Fruit fly (Drosophila melanogaster) whole organism, wandering third instar larva: ENCODE measurements around the gene Pgant5.
A peak's percentile ranks its signal among the peaks of the same experiment; 100 is the strongest.

Source experiments
- Abd-B ChIP-seq: fragments of >200 bp; optimal IDR thresholded peaks from 2 replicates; lab custom pipeline; 2017; ENCODE audit warnings: missing biosample characterization, missing genetic modification characterization
- CG32264 ChIP-seq: fragments of 200-800 bp; sonication (Bioruptor generic); optimal IDR thresholded peaks from 2 replicates; lab custom pipeline; 2016; ENCODE audit warnings: missing biosample characterization, missing genetic modification characterization
- CG9705 ChIP-seq: fragments of 200-800 bp; sonication (Bioruptor generic); optimal IDR thresholded peaks from 2 replicates; lab custom pipeline; 2018; ENCODE audit warnings: missing biosample characterization, mild to moderate bottlenecking, missing genetic modification characterization
- CrebA ChIP-seq: fragments of 200-800 bp; sonication (Bioruptor generic); optimal IDR thresholded peaks from 2 replicates; lab custom pipeline; 2016; ENCODE audit warnings: missing biosample characterization, mild to moderate bottlenecking, missing genetic modification characterization, borderline replicate concordance
- Dfd ChIP-seq: fragments of >200 bp; optimal IDR thresholded peaks from 2 replicates; lab custom pipeline; 2017; ENCODE audit warnings: missing biosample characterization, missing genetic modification characterization
- Dif ChIP-seq: fragments of 200-275, 200-300 bp; sonication (Bioruptor generic); optimal IDR thresholded peaks from 2 replicates; lab custom pipeline; 2018; ENCODE audit warnings: missing biosample characterization, missing genetic modification characterization; ENCODE audit not compliant: partially characterized antibody
- Hnf4 ChIP-seq: fragments of 200-800 bp; sonication (Bioruptor generic); optimal IDR thresholded peaks from 2 replicates; lab custom pipeline; 2016; ENCODE audit warnings: missing biosample characterization, mild to moderate bottlenecking, missing genetic modification characterization
- Hr78 ChIP-seq: fragments of >200 bp; optimal IDR thresholded peaks from 2 replicates; lab custom pipeline; 2017; ENCODE audit warnings: missing biosample characterization, missing genetic modification characterization
- Hr83 ChIP-seq: fragments of 200-300 bp; sonication (Bioruptor generic); optimal IDR thresholded peaks from 2 replicates; lab custom pipeline; 2016; ENCODE audit warnings: missing biosample characterization, mild to moderate bottlenecking, missing genetic modification characterization, moderate library complexity; ENCODE audit not compliant: poor library complexity, severe bottlenecking
- Jra ChIP-seq: sonication (Bioruptor generic); optimal IDR thresholded peaks from 2 replicates; lab custom pipeline; 2016; ENCODE audit warnings: missing biosample characterization, missing genetic modification characterization
- Mio ChIP-seq: sonication (Bioruptor generic); optimal IDR thresholded peaks from 2 replicates; lab custom pipeline; 2016; ENCODE audit warnings: missing biosample characterization, missing genetic modification characterization
- N ChIP-seq: fragments of >200 bp; optimal IDR thresholded peaks from 2 replicates; lab custom pipeline; 2018; ENCODE audit warnings: missing biosample characterization, missing external identifiers, missing genetic modification characterization
- OdsH ChIP-seq: fragments of 200-800 bp; sonication (Bioruptor generic); optimal IDR thresholded peaks from 2 replicates; lab custom pipeline; 2016; ENCODE audit warnings: missing biosample characterization, mild to moderate bottlenecking, missing genetic modification characterization
- Sp1 ChIP-seq: fragments of 200-800 bp; sonication (Bioruptor generic); optimal IDR thresholded peaks from 3 replicates; lab custom pipeline; 2019; ENCODE audit warnings: missing biosample characterization, mild to moderate bottlenecking, missing genetic modification characterization, moderate library complexity
- Vsx2 ChIP-seq: fragments of 200-300, 225-300 bp; sonication (Bioruptor generic); optimal IDR thresholded peaks from 2 replicates; lab custom pipeline; 2018; ENCODE audit warnings: missing biosample characterization, missing genetic modification characterization; ENCODE audit not compliant: partially characterized antibody
- brk ChIP-seq: fragments of 200-800 bp; sonication (Bioruptor generic); optimal IDR thresholded peaks from 2 replicates; lab custom pipeline; 2016; ENCODE audit warnings: missing biosample characterization, mild to moderate bottlenecking, missing genetic modification characterization
- dl ChIP-seq, 2 experiments: fragments of 175-275, 200-275 bp in 1 of 2; fragments of 200-275 bp in 1 of 2; sonication (Bioruptor generic); optimal IDR thresholded peaks; lab custom pipeline; 2018; ENCODE audit warnings: mild to moderate bottlenecking in 2 of 2, missing biosample characterization in 2 of 2, missing genetic modification characterization in 2 of 2, moderate library complexity in 2 of 2; ENCODE audit not compliant: partially characterized antibody in 2 of 2, insufficient read depth in 1 of 2
- dmrt93B ChIP-seq: fragments of 200-800 bp; sonication (Bioruptor generic); optimal IDR thresholded peaks from 2 replicates; lab custom pipeline; 2018; ENCODE audit warnings: missing biosample characterization, mild to moderate bottlenecking, missing genetic modification characterization
- dsf ChIP-seq: sonication (Bioruptor generic); optimal IDR thresholded peaks from 2 replicates; lab custom pipeline; 2016; ENCODE audit warnings: missing biosample characterization, missing genetic modification characterization, borderline replicate concordance
- foxo ChIP-seq, 2 experiments: fragments of 200-800 bp; sonication (Bioruptor generic); optimal IDR thresholded peaks; 2 replicates in 1 of 2; 3 replicates in 1 of 2; lab custom pipeline; 2016 to 2017; ENCODE audit warnings: missing biosample characterization in 2 of 2, missing genetic modification characterization in 2 of 2
- fru ChIP-seq: fragments of 200-800 bp; sonication (Bioruptor generic); optimal IDR thresholded peaks from 3 replicates; lab custom pipeline; 2016; ENCODE audit warnings: missing biosample characterization, mild to moderate bottlenecking, missing genetic modification characterization
- h ChIP-seq: fragments of 200-800 bp; sonication (Bioruptor generic); optimal IDR thresholded peaks from 3 replicates; lab custom pipeline; 2016; ENCODE audit warnings: missing biosample characterization, mild to moderate bottlenecking, missing genetic modification characterization
- jim ChIP-seq: fragments of 175-275, 200-325 bp; sonication (Bioruptor generic); optimal IDR thresholded peaks from 2 replicates; lab custom pipeline; 2016; ENCODE audit warnings: missing biosample characterization, mild to moderate bottlenecking, missing genetic modification characterization
- lola ChIP-seq: fragments of >200 bp; optimal IDR thresholded peaks from 2 replicates; lab custom pipeline; 2017; ENCODE audit warnings: missing biosample characterization, missing genetic modification characterization
- pan ChIP-seq: fragments of >200 bp; optimal IDR thresholded peaks from 2 replicates; lab custom pipeline; 2017
- psq ChIP-seq: fragments of 200-800 bp; sonication (Bioruptor generic); optimal IDR thresholded peaks from 3 replicates; lab custom pipeline; 2017; ENCODE audit warnings: missing biosample characterization, mild to moderate bottlenecking, missing genetic modification characterization, moderate library complexity
- rgr ChIP-seq: fragments of 200-800 bp; sonication (Bioruptor generic); optimal IDR thresholded peaks from 3 replicates; lab custom pipeline; 2016; ENCODE audit warnings: missing biosample characterization, mild to moderate bottlenecking, missing genetic modification characterization
- sage ChIP-seq: fragments of 200-800 bp; sonication (Bioruptor generic); optimal IDR thresholded peaks from 2 replicates; lab custom pipeline; 2016; ENCODE audit warnings: missing biosample characterization, mild to moderate bottlenecking, missing genetic modification characterization
- sv ChIP-seq: fragments of 200-800 bp; sonication (Bioruptor generic); optimal IDR thresholded peaks from 3 replicates; lab custom pipeline; 2016; ENCODE audit warnings: missing biosample characterization, missing genetic modification characterization
- tai ChIP-seq: sonication (Bioruptor generic); optimal IDR thresholded peaks from 2 replicates; lab custom pipeline; 2016; ENCODE audit warnings: missing biosample characterization, missing genetic modification characterization
- usp ChIP-seq: fragments of >200 bp; optimal IDR thresholded peaks from 2 replicates; lab custom pipeline; 2017; ENCODE audit warnings: missing biosample characterization, missing genetic modification characterization
- woc ChIP-seq: sonication (Bioruptor generic); optimal IDR thresholded peaks from 2 replicates; lab custom pipeline; 2016; ENCODE audit warnings: missing biosample characterization, mild to moderate bottlenecking, missing genetic modification characterization

Gene Pgant5

dm6 chr2L:5036120-5036519 is 57.3 kb downstream of the Pgant5 start:
- TF ChIP-seq pan, result no peak
- TF ChIP-seq N (GFP tag; lab: Kevin White, UChicago), result no peak
- TF ChIP-seq Vsx2 (GFP tag; lab: Kevin White, UChicago), result no peak
- no peak for TF ChIP-seq Dfd (GFP tag; lab: Kevin White, UChicago)
- no peak for TF ChIP-seq Mio (GFP tag; lab: Kevin White, UChicago)
- no peak for TF ChIP-seq sage
- TF ChIP-seq Jra (GFP tag; lab: Kevin White, UChicago), result no peak
- TF ChIP-seq Hr83 (GFP tag; lab: Kevin White, UChicago), result no peak
- no peak for TF ChIP-seq CG9705 (GFP tag; lab: Kevin White, UChicago)
- TF ChIP-seq foxo (GFP tag; optimal IDR thresholded peaks at IDR 0.05; lab: Kevin White, UChicago), result no peak
- no peak for TF ChIP-seq usp (GFP tag; lab: Kevin White, UChicago)
- TF ChIP-seq dsf (GFP tag; lab: Kevin White, UChicago), result no peak
- no peak for TF ChIP-seq rgr (GFP tag; lab: Kevin White, UChicago)
- TF ChIP-seq Sp1 (GFP tag; lab: Kevin White, UChicago), result no peak
- no peak for TF ChIP-seq lola (GFP tag; lab: Kevin White, UChicago)
- TF ChIP-seq CG32264 (GFP tag; lab: Kevin White, UChicago), result no peak
- TF ChIP-seq sv (GFP tag; lab: Kevin White, UChicago), result no peak
- TF ChIP-seq woc (GFP tag; lab: Kevin White, UChicago), result no peak

- TF ChIP-seq Dfd (GFP tag; lab: Kevin White, UChicago), result peak; percentile 96
- no peak for TF ChIP-seq dmrt93B
- no peak for TF ChIP-seq Mio (GFP tag; lab: Kevin White, UChicago)
- no peak for TF ChIP-seq dsf (GFP tag; lab: Kevin White, UChicago)
Measured at dm6 chr2L:5031886-5032285, 61.5 kb downstream of the Pgant5 start.

- no peak for TF ChIP-seq h (GFP tag; lab: Kevin White, UChicago)
- TF ChIP-seq sv (GFP tag; lab: Kevin White, UChicago), result no peak
- no peak for TF ChIP-seq Sp1 (GFP tag; lab: Kevin White, UChicago)
- no peak for TF ChIP-seq dsf (GFP tag; lab: Kevin White, UChicago)
- TF ChIP-seq dmrt93B, result no peak
- no peak for TF ChIP-seq lola (GFP tag; lab: Kevin White, UChicago)
- no peak for TF ChIP-seq pan
- TF ChIP-seq Hr78 (GFP tag; lab: Kevin White, UChicago), result no peak
- TF ChIP-seq, all 38 proteins: peak for 0
Measured at dm6 chr2L:5031399-5031798, 62.0 kb downstream of the Pgant5 start.

- no peak for TF ChIP-seq Hr78 (GFP tag; lab: Kevin White, UChicago)
- no peak for TF ChIP-seq rgr (GFP tag; lab: Kevin White, UChicago)
- no peak for TF ChIP-seq dmrt93B
- no peak for TF ChIP-seq foxo (GFP tag; optimal IDR thresholded peaks at IDR 0.05; lab: Kevin White, UChicago)
- no peak for TF ChIP-seq Dfd (GFP tag; lab: Kevin White, UChicago)
- no peak for TF ChIP-seq psq (GFP tag; lab: Kevin White, UChicago)
- no peak for TF ChIP-seq h (GFP tag; lab: Kevin White, UChicago)
- no peak for TF ChIP-seq dsf (GFP tag; lab: Kevin White, UChicago)
- no peak for TF ChIP-seq Hnf4 (GFP tag; lab: Kevin White, UChicago)
- no peak for TF ChIP-seq brk (GFP tag; lab: Kevin White, UChicago)
Measured at dm6 chr2L:5030535-5030934, 62.9 kb downstream of the Pgant5 start.

- TF ChIP-seq CG9705 (GFP tag; lab: Kevin White, UChicago) (no peak), CG32264 (GFP tag; lab: Kevin White, UChicago) (no peak), jim (GFP tag; lab: Kevin White, UChicago) (no peak), Abd-B (GFP tag; lab: Kevin White, UChicago) (no peak), Dfd (GFP tag; lab: Kevin White, UChicago) (no peak), woc (GFP tag; lab: Kevin White, UChicago) (no peak), dsf (GFP tag; lab: Kevin White, UChicago) (no peak), CrebA (GFP tag; lab: Kevin White, UChicago) (no peak), sv (GFP tag; lab: Kevin White, UChicago) (no peak), tai (GFP tag; lab: Kevin White, UChicago) (no peak), Jra (GFP tag; lab: Kevin White, UChicago) (no peak), Mio (GFP tag; lab: Kevin White, UChicago) (no peak), dl (GFP tag; optimal IDR thresholded peaks at IDR 0.05; lab: Kevin White, UChicago; ENCODE audit: insufficient read depth in 1 of 2, partially characterized antibody in 2 of 2) (no peak), foxo (GFP tag; optimal IDR thresholded peaks at IDR 0.05; lab: Kevin White, UChicago) (no peak), h (GFP tag; lab: Kevin White, UChicago) (no peak), Dif (GFP tag; lab: Kevin White, UChicago) (no peak), fru (no peak), OdsH (GFP tag; lab: Kevin White, UChicago) (no peak)
Measured at dm6 chr2L:5029809-5030108, 63.6 kb downstream of the Pgant5 start.
